Worm (Caenorhabditis elegans) whole organism, L1 larva: ENCODE measurements around the gene tsp-10.

Experiments used
- C16A3.4 ChIP-seq: fragments of 150-350 bp; optimal IDR thresholded peaks from 2 replicates; lab custom pipeline; 2014; ENCODE audit warnings: missing biosample characterization, missing genetic modification characterization
- C34B4.2 ChIP-seq: sonication (generic microtip); optimal IDR thresholded peaks from 2 replicates; lab custom pipeline; 2017; ENCODE audit warnings: mild to moderate bottlenecking, missing genetic modification characterization, missing compliant biosample characterization
- F16B12.6 ChIP-seq: fragments of 150-350 bp; optimal IDR thresholded peaks from 2 replicates; lab custom pipeline; 2014; ENCODE audit warnings: missing biosample characterization, missing genetic modification characterization
- Y116A8C.19 ChIP-seq: sonication (generic microtip); optimal IDR thresholded peaks from 2 replicates; lab custom pipeline; 2016; ENCODE audit warnings: missing compliant biosample characterization, missing genetic modification characterization, borderline replicate concordance
- aly-2 ChIP-seq: fragments of 150-350 bp; optimal IDR thresholded peaks from 2 replicates; lab custom pipeline; 2014; ENCODE audit warnings: missing biosample characterization, missing genetic modification characterization
- ama-1 ChIP-seq: fragments of 150-350 bp; optimal IDR thresholded peaks from 2 replicates; lab custom pipeline; 2014
- blmp-1 ChIP-seq: fragments of 150-350 bp; optimal IDR thresholded peaks from 2 replicates; lab custom pipeline; 2014; ENCODE audit warnings: missing biosample characterization, missing genetic modification characterization
- ceh-8 ChIP-seq: fragments of 200-800 bp; sonication (Bioruptor generic); optimal IDR thresholded peaks from 2 replicates; lab custom pipeline; 2018; ENCODE audit warnings: mild to moderate bottlenecking, missing genetic modification characterization, moderate library complexity, missing compliant biosample characterization
- ceh-88 ChIP-seq: fragments of 200-800 bp; sonication (Bioruptor generic); IDR thresholded peaks from 2 replicates; pipeline ENCODE4 v1.3.6; 2022; ENCODE audit warnings: missing genetic modification characterization, missing compliant biosample characterization
- dsc-1 ChIP-seq: sonication (generic microtip); optimal IDR thresholded peaks from 2 replicates; lab custom pipeline; 2016; ENCODE audit warnings: mild to moderate bottlenecking, missing genetic modification characterization, missing compliant biosample characterization
- efl-3 ChIP-seq: fragments of 200-800 bp; sonication (Bioruptor generic); optimal IDR thresholded peaks from 2 replicates; lab custom pipeline; 2018; ENCODE audit warnings: mild to moderate bottlenecking, missing genetic modification characterization, missing compliant biosample characterization
- egl-13 ChIP-seq: sonication (generic microtip); optimal IDR thresholded peaks from 2 replicates; lab custom pipeline; 2016; ENCODE audit warnings: missing genotype, missing genetic modification reagents, missing genetic modification characterization, missing compliant biosample characterization
- egl-27 ChIP-seq, 2 experiments: fragments of 150-350 bp in 1 of 2; sonication (generic microtip); optimal IDR thresholded peaks; 3 replicates each; lab custom pipeline; 2017 to 2018; ENCODE audit warnings: missing biosample characterization in 2 of 2, missing genetic modification characterization in 2 of 2, missing genetic modification reagents in 2 of 2
- elt-2 ChIP-seq: sonication (generic microtip); optimal IDR thresholded peaks from 2 replicates; lab custom pipeline; 2016; ENCODE audit warnings: missing genetic modification characterization, mild to moderate bottlenecking, inconsistent platforms, missing compliant biosample characterization, missing genetic modification reagents
- elt-3 ChIP-seq, 6 experiments: fragments of 150-350 bp in 1 of 6; sonication (generic microtip); optimal IDR thresholded peaks; 2 replicates each; lab custom pipeline; 2017 to 2018; ENCODE audit warnings: missing biosample characterization in 6 of 6, missing genetic modification characterization in 6 of 6, inconsistent platforms in 1 of 6
- ets-5 ChIP-seq: fragments of 200-800 bp; sonication (Bioruptor generic); IDR thresholded peaks from 2 replicates; pipeline ENCODE4 v1.3.6; 2022; ENCODE audit warnings: missing genetic modification characterization, missing compliant biosample characterization
- fkh-10 ChIP-seq: sonication (generic microtip); optimal IDR thresholded peaks from 2 replicates; lab custom pipeline; 2017; ENCODE audit warnings: missing biosample characterization, missing genetic modification reagents, missing genetic modification characterization
- fkh-4 ChIP-seq: sonication (generic microtip); optimal IDR thresholded peaks from 2 replicates; lab custom pipeline; 2016; ENCODE audit warnings: missing compliant biosample characterization, missing genetic modification characterization, borderline replicate concordance
- fkh-8 ChIP-seq: sonication (generic microtip); optimal IDR thresholded peaks from 2 replicates; lab custom pipeline; 2016; ENCODE audit warnings: mild to moderate bottlenecking, missing genetic modification characterization, missing compliant biosample characterization
- fos-1 ChIP-seq: fragments of 150-350 bp; optimal IDR thresholded peaks from 2 replicates; lab custom pipeline; 2014; ENCODE audit warnings: missing biosample characterization, missing genetic modification characterization
- hlh-17 ChIP-seq: fragments of 200-800 bp; sonication (Bioruptor generic); optimal IDR thresholded peaks from 2 replicates; lab custom pipeline; 2018; ENCODE audit warnings: missing genetic modification characterization, mild to moderate bottlenecking, missing compliant biosample characterization, moderate library complexity, borderline replicate concordance
- hlh-4 ChIP-seq: sonication (generic microtip); optimal IDR thresholded peaks from 2 replicates; lab custom pipeline; 2016; ENCODE audit warnings: mild to moderate bottlenecking, missing genetic modification characterization, missing compliant biosample characterization
- hpl-2 ChIP-seq: fragments of 150-350 bp; optimal IDR thresholded peaks from 2 replicates; lab custom pipeline; 2014; ENCODE audit warnings: missing biosample characterization, missing genetic modification reagents, missing genetic modification characterization
- irx-1 ChIP-seq: sonication (generic microtip); optimal IDR thresholded peaks from 2 replicates; lab custom pipeline; 2016; ENCODE audit warnings: missing genetic modification characterization, missing compliant biosample characterization
- lin-35 ChIP-seq, 2 experiments: fragments of 150-350 bp; optimal IDR thresholded peaks; 2 replicates each; lab custom pipeline; 2014; ENCODE audit warnings: missing biosample characterization in 2 of 2, missing genetic modification characterization in 2 of 2, missing genetic modification reagents in 2 of 2
- lir-3 ChIP-seq: sonication (generic microtip); optimal IDR thresholded peaks from 2 replicates; lab custom pipeline; 2016; ENCODE audit warnings: mild to moderate bottlenecking, missing genetic modification characterization, moderate library complexity, missing compliant biosample characterization; ENCODE audit not compliant: poor library complexity
- mdl-1 ChIP-seq, 2 experiments: fragments of 150-350 bp; optimal IDR thresholded peaks; 2 replicates each; lab custom pipeline; 2014 to 2017; ENCODE audit warnings: missing biosample characterization in 2 of 2, missing genetic modification characterization in 2 of 2, inconsistent platforms in 1 of 2
- mef-2 ChIP-seq: fragments of 150-350 bp; optimal IDR thresholded peaks from 2 replicates; lab custom pipeline; 2014; ENCODE audit warnings: missing biosample characterization, missing genetic modification characterization
- mep-1 ChIP-seq: fragments of 150-350 bp; optimal IDR thresholded peaks from 2 replicates; lab custom pipeline; 2014; ENCODE audit warnings: missing biosample characterization, missing genetic modification characterization
- nhr-11 ChIP-seq: fragments of 150-350 bp; optimal IDR thresholded peaks from 2 replicates; lab custom pipeline; 2014; ENCODE audit warnings: missing biosample characterization, missing genetic modification characterization
- nhr-20 ChIP-seq: sonication (generic microtip); optimal IDR thresholded peaks from 2 replicates; lab custom pipeline; 2016; ENCODE audit warnings: mild to moderate bottlenecking, missing genetic modification characterization, missing compliant biosample characterization
- nhr-237 ChIP-seq: fragments of 150-350 bp; optimal IDR thresholded peaks from 2 replicates; lab custom pipeline; 2014; ENCODE audit warnings: missing biosample characterization, missing genetic modification characterization
- nhr-47 ChIP-seq: sonication (generic microtip); optimal IDR thresholded peaks from 2 replicates; lab custom pipeline; 2016; ENCODE audit warnings: mild to moderate bottlenecking, missing genetic modification characterization, moderate library complexity, missing compliant biosample characterization
- nhr-84 ChIP-seq: sonication (generic microtip); optimal IDR thresholded peaks from 2 replicates; lab custom pipeline; 2017; ENCODE audit warnings: missing biosample characterization, missing genetic modification characterization
- rnt-1 ChIP-seq: sonication (generic microtip); optimal IDR thresholded peaks from 2 replicates; lab custom pipeline; 2016; ENCODE audit warnings: mild to moderate bottlenecking, missing genetic modification characterization, moderate library complexity, missing compliant biosample characterization
- skn-1 ChIP-seq: fragments of 150-350 bp; optimal IDR thresholded peaks from 2 replicates; lab custom pipeline; 2014; ENCODE audit warnings: missing biosample characterization, missing genetic modification characterization
- snpc-4 ChIP-seq: fragments of 150-350 bp; optimal IDR thresholded peaks from 2 replicates; lab custom pipeline; 2014; ENCODE audit warnings: missing biosample characterization, missing genetic modification characterization
- swsn-7 ChIP-seq: sonication (generic microtip); optimal IDR thresholded peaks from 2 replicates; lab custom pipeline; 2016; ENCODE audit warnings: missing genetic modification characterization, missing compliant biosample characterization
- tbx-2 ChIP-seq: sonication (generic microtip); optimal IDR thresholded peaks from 2 replicates; lab custom pipeline; 2016; ENCODE audit warnings: missing genetic modification characterization, missing compliant biosample characterization
- unc-130 ChIP-seq: fragments of 150-350 bp; optimal IDR thresholded peaks from 2 replicates; lab custom pipeline; 2017; ENCODE audit warnings: missing biosample characterization, missing genetic modification characterization, inconsistent platforms
- unc-30 ChIP-seq: sonication (generic microtip); optimal IDR thresholded peaks from 2 replicates; lab custom pipeline; 2017; ENCODE audit warnings: missing biosample characterization, missing genetic modification characterization
- unc-86 ChIP-seq: sonication (generic microtip); optimal IDR thresholded peaks from 2 replicates; lab custom pipeline; 2016; ENCODE audit warnings: missing genetic modification characterization, missing compliant biosample characterization
- unc-98 ChIP-seq: fragments of 200-800 bp; sonication (Bioruptor generic); IDR thresholded peaks from 2 replicates; pipeline ENCODE4 v1.3.6; 2022; ENCODE audit warnings: missing genetic modification characterization, missing compliant biosample characterization
- vab-15 ChIP-seq: sonication (generic microtip); optimal IDR thresholded peaks from 2 replicates; lab custom pipeline; 2017; ENCODE audit warnings: missing genotype, mild to moderate bottlenecking, missing genetic modification characterization, missing compliant biosample characterization
- xbp-1 ChIP-seq: sonication (generic microtip); optimal IDR thresholded peaks from 2 replicates; lab custom pipeline; 2016; ENCODE audit warnings: missing genetic modification characterization, missing compliant biosample characterization
- zag-1 ChIP-seq: fragments of 150-350 bp; optimal IDR thresholded peaks from 2 replicates; lab custom pipeline; 2014; ENCODE audit warnings: missing biosample characterization, missing genetic modification characterization
- zip-4 ChIP-seq: fragments of 200-800 bp; sonication (Bioruptor generic); optimal IDR thresholded peaks from 2 replicates; lab custom pipeline; 2018; ENCODE audit warnings: mild to moderate bottlenecking, missing genetic modification characterization, moderate library complexity, missing compliant biosample characterization
- ztf-11 ChIP-seq, 2 experiments: sonication (generic microtip); optimal IDR thresholded peaks; 2 replicates each; lab custom pipeline; 2016 to 2017; ENCODE audit warnings: missing genetic modification characterization in 2 of 2, missing biosample characterization in 1 of 2, missing compliant biosample characterization in 1 of 2

Gene tsp-10

DNA sequence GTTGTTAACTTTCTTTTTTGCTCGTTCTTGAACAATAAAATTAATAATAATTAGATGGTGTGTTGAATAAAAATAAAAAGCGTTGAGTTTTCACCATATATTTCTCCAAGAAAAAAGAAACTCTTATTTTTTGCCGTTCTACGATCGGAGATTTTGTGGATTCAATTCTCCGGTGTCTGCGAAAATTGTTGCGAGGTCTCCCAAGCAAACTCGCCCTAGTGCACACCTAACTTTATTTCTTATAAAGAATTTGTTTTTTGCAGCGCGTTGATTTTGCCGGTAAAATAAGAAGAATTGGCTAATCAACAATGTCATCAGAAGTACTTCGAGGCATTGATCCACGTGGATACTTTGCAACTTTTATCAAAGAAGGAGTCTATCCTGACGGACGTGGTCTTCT, 23.0 kb downstream of the tsp-10 start, which contains the start of gene exos-8 (continued):
- TF ChIP-seq elt-3 (tag; optimal IDR thresholded peaks at IDR 0.05; lab: Kevin White, UChicago) (peak in 1 of 6 experiments; percentile 55), efl-3 (no peak), fos-1 (peak; percentile 22), ceh-8 (GFP tag; lab: Kevin White, UChicago) (no peak), ceh-88 (GFP tag; lab: Robert Waterston, UW) (no peak), fkh-10 (no peak), nhr-11 (tag; lab: Kevin White, UChicago) (no peak), F16B12.6 (tag; lab: Kevin White, UChicago) (peak; percentile 24), irx-1 (no peak), fkh-4 (tag; lab: Kevin White, UChicago) (no peak), tbx-2 (tag; lab: Kevin White, UChicago) (peak; percentile 56), nhr-237 (tag; lab: Kevin White, UChicago) (no peak), unc-130 (tag; lab: Kevin White, UChicago) (peak; percentile 11), C16A3.4 (tag; lab: Kevin White, UChicago) (peak; percentile 65), unc-86 (tag; lab: Kevin White, UChicago) (no peak), mef-2 (tag; lab: Kevin White, UChicago) (no peak), swsn-7 (tag; lab: Kevin White, UChicago) (peak; percentile 37), zip-4 (no peak), aly-2 (tag; lab: Kevin White, UChicago) (no peak), xbp-1 (tag; lab: Kevin White, UChicago) (peak; percentile 53), dsc-1 (peak; percentile 9), mep-1 (tag; lab: Kevin White, UChicago) (no peak), ama-1 (lab: Kevin White, UChicago) (no peak), lin-35 (GFP tag; optimal IDR thresholded peaks at IDR 0.05; lab: Kevin White, UChicago) (peak; percentile 34 to 82), ztf-11 (tag; optimal IDR thresholded peaks at IDR 0.05; lab: Kevin White, UChicago) (peak in 1 of 2 experiments; percentile 17), unc-30 (no peak), unc-98 (GFP tag; lab: Robert Waterston, UW) (no peak), hlh-17 (GFP tag; lab: Kevin White, UChicago) (no peak), nhr-84 (tag; lab: Kevin White, UChicago) (no peak), hpl-2 (GFP tag; lab: Kevin White, UChicago) (peak; percentile 9), blmp-1 (peak; percentile 55), egl-13 (no peak), C34B4.2 (tag; lab: Kevin White, UChicago) (no peak), zag-1 (tag; lab: Kevin White, UChicago) (no peak), fkh-8 (tag; lab: Kevin White, UChicago) (peak; percentile 58), snpc-4 (peak; percentile 15), ets-5 (GFP tag; lab: Robert Waterston, UW) (no peak), egl-27 (tag; optimal IDR thresholded peaks at IDR 0.05; lab: Kevin White, UChicago) (no peak), nhr-47 (tag; lab: Kevin White, UChicago) (peak; percentile 60), vab-15 (peak; percentile 16), skn-1 (peak; percentile 6), lir-3 (tag; lab: Kevin White, UChicago) (peak; percentile 75)

- TF ChIP-seq mdl-1 (tag; optimal IDR thresholded peaks at IDR 0.05; lab: Kevin White, UChicago) (no peak), elt-2 (tag; lab: Kevin White, UChicago) (no peak), nhr-11 (tag; lab: Kevin White, UChicago) (no peak), hlh-4 (tag; lab: Kevin White, UChicago) (no peak), Y116A8C.19 (tag; lab: Kevin White, UChicago) (no peak), mep-1 (tag; lab: Kevin White, UChicago) (no peak), nhr-20 (no peak), rnt-1 (tag; lab: Kevin White, UChicago) (no peak)
Measured at ce11 chrII:6742614-6743013, 24.2 kb downstream of the tsp-10 start, which contains the start of gene F41G3.6. Gene F41G3.6 (plus strand): TSS chrII:6742914.
